Fruit fly (Drosophila melanogaster): ENCODE data around the gene Cubn2.

The Cubn2 gene

dm6 chr3L:11788936-11789352, 25.6 kb downstream of the Cubn2 start (continued):
- no peak for TF ChIP-seq nerfin-2 (GFP tag; IDR thresholded peaks at IDR 0.05; ENCODE audit: partially characterized antibody)
- no peak for TF ChIP-seq CG14050 (GFP tag; IDR thresholded peaks at IDR 0.05)
- no peak for TF ChIP-seq hth (optimal IDR thresholded peaks at IDR 0.05)
- TF ChIP-seq CG34422 (GFP tag; IDR thresholded peaks at IDR 0.05) = peak; percentile 40; the same call in 1 of the 3 replicates
- no peak for TF ChIP-seq CG12744 (GFP tag; optimal IDR thresholded peaks at IDR 0.05)
- TF ChIP-seq bcd (GFP tag; optimal IDR thresholded peaks at IDR 0.05) = no peak

- TF ChIP-seq HLHmδ (GFP tag; optimal IDR thresholded peaks at IDR 0.05) = no peak
- TF ChIP-seq sisA (GFP tag; IDR thresholded peaks at IDR 0.05) = no peak
- peak; percentile 72 for TF ChIP-seq lab (GFP tag; optimal IDR thresholded peaks at IDR 0.05)
- TF ChIP-seq CG4424 (GFP tag; optimal IDR thresholded peaks at IDR 0.05) = no peak
- TF ChIP-seq Pdp1 (GFP tag; optimal IDR thresholded peaks at IDR 0.05) = peak in 1 of 2 experiments; percentile 82
- no peak for TF ChIP-seq CG14710 (tag; optimal IDR thresholded peaks at IDR 0.05)
- TF ChIP-seq CG1792 (GFP tag; optimal IDR thresholded peaks at IDR 0.05) = no peak
- no peak for TF ChIP-seq Xrp1 (GFP tag; IDR thresholded peaks at IDR 0.05)
- TF ChIP-seq abd-A (tag; optimal IDR thresholded peaks at IDR 0.05) = no peak
- TF ChIP-seq Lpt (GFP tag; optimal IDR thresholded peaks at IDR 0.05) = no peak
- TF ChIP-seq Med (GFP tag) = peak; percentile 23
- peak; percentile 6 for TF ChIP-seq wek (GFP tag; optimal IDR thresholded peaks at IDR 0.05)
- TF ChIP-seq sug (tag; optimal IDR thresholded peaks at IDR 0.05) = peak; percentile 64
- TF ChIP-seq zfh1 (GFP tag; IDR thresholded peaks at IDR 0.05) = no peak
- TF ChIP-seq sens-2 (GFP tag; IDR thresholded peaks at IDR 0.05) = no peak
- TF ChIP-seq vnd (GFP tag; IDR thresholded peaks at IDR 0.05; ENCODE audit: partially characterized antibody) = no peak
- no peak for TF ChIP-seq CG13624 (GFP tag; optimal IDR thresholded peaks at IDR 0.05)
- no peak for TF ChIP-seq CG4360 (GFP tag; IDR thresholded peaks at IDR 0.05)
- no peak for TF ChIP-seq peb (GFP tag; IDR thresholded peaks at IDR 0.05)
- TF ChIP-seq E2f2 (GFP tag; IDR thresholded peaks at IDR 0.05) = no peak
- no peak for TF ChIP-seq CG17612 (GFP tag; IDR thresholded peaks at IDR 0.05)
- no peak for TF ChIP-seq zfh2 (GFP tag; optimal IDR thresholded peaks at IDR 0.05)
- TF ChIP-seq CG17912 (GFP tag; optimal IDR thresholded peaks at IDR 0.05) = peak; percentile 22
- TF ChIP-seq usp (GFP tag; optimal IDR thresholded peaks at IDR 0.05) = no peak
- no peak for TF ChIP-seq Sox102F (GFP tag; optimal IDR thresholded peaks at IDR 0.05)
- TF ChIP-seq Atf6 (GFP tag; IDR thresholded peaks at IDR 0.05) = peak; percentile 40; the same call in 1 of the 2 replicates
- TF ChIP-seq hb (GFP tag; IDR thresholded peaks at IDR 0.05; ENCODE audit: partially characterized antibody) = no peak
- TF ChIP-seq CG8388 (GFP tag; optimal IDR thresholded peaks at IDR 0.05) = no peak
- no peak for TF ChIP-seq CG12769 (tag; optimal IDR thresholded peaks at IDR 0.05)
- no peak for TF ChIP-seq C15 (GFP tag; IDR thresholded peaks at IDR 0.05)
- TF ChIP-seq Tbp (GFP tag; optimal IDR thresholded peaks at IDR 0.05) = no peak
- TF ChIP-seq Taf1 (GFP tag; IDR thresholded peaks at IDR 0.05) = no peak
- TF ChIP-seq CG32772 (GFP tag; IDR thresholded peaks at IDR 0.05) = no peak
- no peak for TF ChIP-seq lbe (GFP tag; optimal IDR thresholded peaks at IDR 0.05)
- TF ChIP-seq Jarid2 (GFP tag; optimal IDR thresholded peaks at IDR 0.05) = no peak
- TF ChIP-seq CG7987 (GFP tag; optimal IDR thresholded peaks at IDR 0.05) = no peak
- no peak for TF ChIP-seq crc (GFP tag; optimal IDR thresholded peaks at IDR 0.05)
- no peak for TF ChIP-seq CG32767 (GFP tag; IDR thresholded peaks at IDR 0.05)
- TF ChIP-seq Bdp1 (GFP tag; optimal IDR thresholded peaks at IDR 0.05) = no peak
- no peak for TF ChIP-seq CG11247 (GFP tag; IDR thresholded peaks at IDR 0.05)
- TF ChIP-seq CG13894 (tag; optimal IDR thresholded peaks at IDR 0.05) = no peak
- 0 out of 2 replicates have a peak, but pooled peaks have one; percentile 40 for TF ChIP-seq rib (GFP tag; IDR thresholded peaks at IDR 0.05)
- TF ChIP-seq CG1529 (GFP tag; optimal IDR thresholded peaks at IDR 0.05) = no peak
- no peak for TF ChIP-seq CG11093 (GFP tag; IDR thresholded peaks at IDR 0.05)
- TF ChIP-seq btn (GFP tag; optimal IDR thresholded peaks at IDR 0.05) = no peak
These were observed 26.4 kb downstream of the Cubn2 start for dm6 chr3L:11788195-11788594.
